Fruit fly (Drosophila melanogaster): ENCODE results near the gene CG7953.

DNA sequence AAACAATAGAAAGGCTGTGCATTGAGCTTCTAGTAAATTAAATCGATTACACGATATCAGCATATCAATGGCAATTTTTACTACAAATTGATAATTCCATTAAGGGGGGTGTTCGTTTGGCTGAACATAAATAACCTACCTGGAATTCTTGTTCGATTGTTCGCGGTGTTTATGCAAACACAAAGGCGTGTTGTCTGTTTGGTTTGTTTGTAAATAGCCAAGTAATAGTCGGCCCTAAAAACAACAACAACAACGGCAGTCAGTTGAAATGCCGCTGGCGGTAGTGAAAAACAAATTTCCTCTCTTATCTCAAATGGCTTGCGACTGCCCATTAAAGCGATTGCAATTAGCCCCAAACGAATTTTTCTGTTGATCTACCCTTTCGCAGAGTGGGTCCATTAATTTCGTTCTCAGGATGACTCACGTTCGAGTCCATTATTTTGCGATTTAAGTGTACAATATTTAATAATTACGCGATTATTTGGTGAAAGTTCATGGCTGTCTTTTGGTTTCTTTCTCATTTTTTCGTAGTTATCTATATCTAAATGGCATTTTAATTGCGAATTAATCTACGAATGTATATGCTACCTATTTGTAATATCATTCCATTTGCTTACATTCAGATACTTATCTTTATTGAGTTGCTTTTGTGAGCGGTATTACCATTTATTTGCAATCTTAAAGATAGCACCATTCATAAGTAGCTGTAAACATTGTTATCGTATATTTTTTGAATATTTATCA, 8.9 kb upstream of the CG7953 start:
- TF ChIP-seq Myc (optimal IDR thresholded peaks at IDR 0.05) (no peak), h (optimal IDR thresholded peaks at IDR 0.05) (no peak), insv (optimal IDR thresholded peaks at IDR 0.05) (no peak)
